Fruit fly (Drosophila melanogaster): ENCODE data around the gene Phlpp.

The Phlpp gene

DNA sequence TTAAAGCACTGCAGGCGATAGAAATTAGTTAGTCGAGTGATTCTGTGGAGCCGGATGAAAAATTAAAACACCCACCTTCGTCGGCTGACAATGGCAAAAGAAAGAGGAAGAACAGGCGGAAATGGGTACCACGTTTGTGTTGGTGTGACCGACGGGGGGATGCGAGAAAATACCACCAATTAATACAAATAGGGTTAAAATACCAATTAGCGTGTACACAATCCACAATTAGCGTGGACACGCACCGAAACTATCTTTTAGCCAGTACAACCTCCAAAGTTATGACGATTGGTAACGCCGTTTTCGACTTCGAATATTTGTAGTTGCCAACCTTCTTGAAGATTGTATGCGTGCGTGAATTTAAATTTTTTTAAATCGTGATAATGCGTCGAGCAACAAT, 49.8 kb upstream of the Phlpp start, which contains the start of gene RpL30 (continued):
- TF ChIP-seq croc (GFP tag; conservative IDR thresholded peaks at IDR 0.05): peak; percentile 66; the same call in 2 of the 3 replicates
- peak; percentile 75 for TF ChIP-seq E2f1 (GFP tag; IDR thresholded peaks at IDR 0.05)
- peak; percentile 90 for TF ChIP-seq CG31441 (GFP tag; IDR thresholded peaks at IDR 0.05)
- peak; percentile 72 for TF ChIP-seq CTCF (GFP tag; optimal IDR thresholded peaks at IDR 0.05)
- TF ChIP-seq Lim3 (GFP tag; IDR thresholded peaks at IDR 0.05): no peak
- peak; percentile 95 for TF ChIP-seq CG6854 (GFP tag; optimal IDR thresholded peaks at IDR 0.05)
- no peak for TF ChIP-seq CG14860 (GFP tag; IDR thresholded peaks at IDR 0.05; ENCODE audit: partially characterized antibody)
- TF ChIP-seq dan (GFP tag; IDR thresholded peaks at IDR 0.05): no peak
- peak; percentile 95 for TF ChIP-seq Meics (GFP tag; optimal IDR thresholded peaks at IDR 0.05)
- peak; percentile 62; the same call in 1 of the 3 replicates for TF ChIP-seq B-H1 (GFP tag; IDR thresholded peaks at IDR 0.05)
- TF ChIP-seq CG2712 (tag; optimal IDR thresholded peaks at IDR 0.05): peak; percentile 87
- TF ChIP-seq ERR (GFP tag; optimal IDR thresholded peaks at IDR 0.05): peak; percentile 80
- peak; percentile 95 for TF ChIP-seq CG12071 (GFP tag; optimal IDR thresholded peaks at IDR 0.05)
- TF ChIP-seq pum (GFP tag; optimal IDR thresholded peaks at IDR 0.05): peak; percentile 80
- peak; percentile 91 for TF ChIP-seq Hand (GFP tag; optimal IDR thresholded peaks at IDR 0.05)
- TF ChIP-seq CG8478 (optimal IDR thresholded peaks at IDR 0.05): peak; percentile 65
- TF ChIP-seq wek (GFP tag; optimal IDR thresholded peaks at IDR 0.05): peak; percentile 90
- 0 out of 3 replicates have a peak, but pooled peaks have one; percentile 13 for TF ChIP-seq CG7963 (GFP tag; IDR thresholded peaks at IDR 0.05; ENCODE audit: partially characterized antibody)
- TF ChIP-seq CG2202 (tag; optimal IDR thresholded peaks at IDR 0.05): peak; percentile 91
- TF ChIP-seq Kr (GFP tag; optimal IDR thresholded peaks at IDR 0.05): peak; percentile 94
- TF ChIP-seq p53 (GFP tag; optimal IDR thresholded peaks at IDR 0.05): peak; percentile 93
- peak; percentile 62 for TF ChIP-seq aop (GFP tag; IDR thresholded peaks at IDR 0.05)
- TF ChIP-seq Oli (tag; optimal IDR thresholded peaks at IDR 0.05): peak; percentile 65
- peak; percentile 80 for TF ChIP-seq nerfin-1 (tag; optimal IDR thresholded peaks at IDR 0.05)
- TF ChIP-seq Ravus (GFP tag; IDR thresholded peaks at IDR 0.05): no peak
- TF ChIP-seq nau (GFP tag; optimal IDR thresholded peaks at IDR 0.05): peak; percentile 91
- peak; percentile 90 for TF ChIP-seq gro (GFP tag; optimal IDR thresholded peaks at IDR 0.05)
- TF ChIP-seq amos (GFP tag; IDR thresholded peaks at IDR 0.05; ENCODE audit: partially characterized antibody): peak; percentile 69
- peak; percentile 80 for TF ChIP-seq Usf (GFP tag; optimal IDR thresholded peaks at IDR 0.05)
- peak; percentile 73 for TF ChIP-seq fd3F (GFP tag; optimal IDR thresholded peaks at IDR 0.05)
- no peak for TF ChIP-seq vnd (GFP tag; IDR thresholded peaks at IDR 0.05; ENCODE audit: partially characterized antibody)
- peak; percentile 99 for TF ChIP-seq Lhr (GFP tag; optimal IDR thresholded peaks at IDR 0.05)
- TF ChIP-seq CG12299 (tag; optimal IDR thresholded peaks at IDR 0.05): peak; percentile 92
- peak; percentile 81 for TF ChIP-seq CG3065 (GFP tag; optimal IDR thresholded peaks at IDR 0.05)
- peak; percentile 93 for TF ChIP-seq Dad (GFP tag; optimal IDR thresholded peaks at IDR 0.05)
- TF ChIP-seq fru (optimal IDR thresholded peaks at IDR 0.05): no peak
- TF ChIP-seq CG13424 (tag; optimal IDR thresholded peaks at IDR 0.05): peak; percentile 70
- TF ChIP-seq mld (GFP tag; IDR thresholded peaks at IDR 0.05; ENCODE audit: partially characterized antibody): no peak
- TF ChIP-seq grn (GFP tag; optimal IDR thresholded peaks at IDR 0.05): peak; percentile 90
- TF ChIP-seq sob (GFP tag; IDR thresholded peaks at IDR 0.05): peak; percentile 93
- no peak for TF ChIP-seq jigr1 (GFP tag; IDR thresholded peaks at IDR 0.05)
- peak; percentile 84 for TF ChIP-seq ase (GFP tag; IDR thresholded peaks at IDR 0.05)
- TF ChIP-seq CG18262 (tag; optimal IDR thresholded peaks at IDR 0.05): peak; percentile 79
- TF ChIP-seq gcm (GFP tag; optimal IDR thresholded peaks at IDR 0.05): peak; percentile 87
- peak; percentile 72 for TF ChIP-seq CG6272 (GFP tag; IDR thresholded peaks at IDR 0.05)
- TF ChIP-seq CG9437 (GFP tag; optimal IDR thresholded peaks at IDR 0.05): peak; percentile 67
- TF ChIP-seq Nf-YA (GFP tag; IDR thresholded peaks at IDR 0.05): peak; percentile 79; the same call in 1 of the 2 replicates
- TF ChIP-seq onecut (GFP tag; IDR thresholded peaks at IDR 0.05): peak; percentile 91
- TF ChIP-seq Camta (GFP tag; optimal IDR thresholded peaks at IDR 0.05): peak; percentile 87
- peak; percentile 68; the same call in 1 of the 2 replicates for TF ChIP-seq GATAe (GFP tag; conservative IDR thresholded peaks at IDR 0.05)
- TF ChIP-seq Rfx (GFP tag; IDR thresholded peaks at IDR 0.05): peak; percentile 93
- peak; percentile 85 for TF ChIP-seq CG14965 (GFP tag; optimal IDR thresholded peaks at IDR 0.05; ENCODE audit: borderline replicate concordance)

All from whole organism, embryonic.